Fruit fly (Drosophila melanogaster): ENCODE data around the gene CG44194.

- TF ChIP-seq CG17806 (tag; optimal IDR thresholded peaks at IDR 0.05) (no peak), CG32121 (GFP tag; IDR thresholded peaks at IDR 0.05) (no peak), CG8159 (tag; optimal IDR thresholded peaks at IDR 0.05) (no peak), Pif1A (GFP tag; optimal IDR thresholded peaks at IDR 0.05) (no peak), rn (GFP tag; IDR thresholded peaks at IDR 0.05) (no peak), fd96Ca (GFP tag; IDR thresholded peaks at IDR 0.05) (no peak), D1 (tag; optimal IDR thresholded peaks at IDR 0.05) (no peak), EcR (GFP tag; optimal IDR thresholded peaks at IDR 0.05) (no peak), CG9948 (tag; optimal IDR thresholded peaks at IDR 0.05) (no peak), CG14655 (GFP tag; optimal IDR thresholded peaks at IDR 0.05) (no peak), CG10348 (GFP tag; IDR thresholded peaks at IDR 0.05) (no peak), CG15710 (tag; optimal IDR thresholded peaks at IDR 0.05) (no peak)
These were observed 14.4 kb downstream of the CG44194 start for dm6 chr3R:12982982-12983633.
